Worm (Caenorhabditis elegans) whole organism, young adult: ENCODE measurements around the gene W10D9.1.
"Not testable (repeated sequence)": the region's sequence is repeated elsewhere in the genome, so short reads cannot be mapped to it uniquely, and the experiment has no call there.

Source experiments
- B0261.1 ChIP-seq: sonication (generic microtip); optimal IDR thresholded peaks from 2 replicates; lab custom pipeline; 2016; ENCODE audit warnings: mild to moderate bottlenecking, missing genetic modification characterization, moderate library complexity, missing compliant biosample characterization
- B0336.3 ChIP-seq: fragments of 200-800 bp; sonication (Bioruptor generic); IDR thresholded peaks from 2 replicates; pipeline ENCODE4 v1.3.6; 2022; ENCODE audit warnings: missing genetic modification characterization, missing compliant biosample characterization
- F10E7.11 ChIP-seq: sonication (generic microtip); optimal IDR thresholded peaks from 2 replicates; lab custom pipeline; 2017; ENCODE audit warnings: mild to moderate bottlenecking, missing genetic modification characterization, moderate library complexity, missing compliant biosample characterization
- F33H1.4 ChIP-seq: fragments of 200-800 bp; sonication (Bioruptor generic); IDR thresholded peaks from 2 replicates; pipeline ENCODE4 v1.3.6; 2022; ENCODE audit warnings: missing genetic modification reagents, missing genetic modification characterization, missing compliant biosample characterization
- F37B4.10 ChIP-seq: fragments of 200-800 bp; sonication (Bioruptor generic); IDR thresholded peaks from 2 replicates; pipeline ENCODE4 v1.3.6; 2022; ENCODE audit warnings: missing genetic modification characterization, missing compliant biosample characterization
- T26A5.8 ChIP-seq: sonication (generic microtip); optimal IDR thresholded peaks from 2 replicates; lab custom pipeline; 2016; ENCODE audit warnings: missing genetic modification characterization, missing compliant biosample characterization
- Y56A3A.18 ChIP-seq: fragments of 200-800 bp; sonication (Bioruptor generic); IDR thresholded peaks from 2 replicates; pipeline ENCODE4 v1.3.6; 2022; ENCODE audit warnings: missing genetic modification reagents, missing genetic modification characterization, missing compliant biosample characterization
- ZK185.1 ChIP-seq: sonication (generic microtip); optimal IDR thresholded peaks from 2 replicates; lab custom pipeline; 2016; ENCODE audit warnings: mild to moderate bottlenecking, missing genetic modification characterization, missing compliant biosample characterization; ENCODE audit not compliant: poor library complexity, severe bottlenecking
- ama-1 ChIP-seq, 3 experiments: fragments of 150-350 bp in 1 of 3; sonication (generic microtip) in 2 of 3; optimal IDR thresholded peaks; 2 replicates each; lab custom pipeline; 2014 to 2018; ENCODE audit warnings: missing biosample characterization in 2 of 3, missing genetic modification characterization in 2 of 3, missing genetic modification reagents in 2 of 3
- aptf-3 ChIP-seq: fragments of 200-800 bp; sonication (Bioruptor generic); IDR thresholded peaks from 2 replicates; pipeline ENCODE4 v1.3.6; 2022; ENCODE audit warnings: missing genetic modification characterization, missing compliant biosample characterization
- attf-6 ChIP-seq: fragments of 200-800 bp; sonication (Bioruptor generic); IDR thresholded peaks from 2 replicates; pipeline ENCODE4 v1.3.6; 2022; ENCODE audit warnings: missing genetic modification reagents, missing genetic modification characterization, missing compliant biosample characterization
- cebp-2 ChIP-seq: fragments of 200-800 bp; sonication (Bioruptor generic); IDR thresholded peaks from 2 replicates; pipeline ENCODE4 v1.3.6; 2022; ENCODE audit warnings: missing genetic modification characterization, missing compliant biosample characterization
- ceh-27 ChIP-seq: fragments of 200-800 bp; sonication (Bioruptor generic); optimal IDR thresholded peaks from 2 replicates; lab custom pipeline; 2018; ENCODE audit warnings: mild to moderate bottlenecking, missing genetic modification characterization, moderate library complexity, missing compliant biosample characterization
- ceh-40 ChIP-seq: fragments of 200-800 bp; sonication (Bioruptor generic); IDR thresholded peaks from 2 replicates; pipeline ENCODE4 v1.3.6; 2022; ENCODE audit warnings: missing genetic modification characterization, missing compliant biosample characterization
- chd-7 ChIP-seq: sonication (generic microtip); optimal IDR thresholded peaks from 2 replicates; lab custom pipeline; 2016; ENCODE audit warnings: mild to moderate bottlenecking, missing genetic modification characterization, moderate library complexity, missing compliant biosample characterization
- dpff-1 ChIP-seq: sonication (generic microtip); optimal IDR thresholded peaks from 2 replicates; lab custom pipeline; 2017; ENCODE audit warnings: mild to moderate bottlenecking, missing genetic modification characterization, missing compliant biosample characterization
- dpl-1 ChIP-seq: fragments of 150-350 bp; optimal IDR thresholded peaks from 2 replicates; lab custom pipeline; 2014; ENCODE audit warnings: missing biosample characterization, missing genetic modification reagents, missing genetic modification characterization
- efl-1 ChIP-seq: fragments of 150-350 bp; optimal IDR thresholded peaks from 2 replicates; lab custom pipeline; 2014; ENCODE audit warnings: missing biosample characterization, missing genetic modification reagents, missing genetic modification characterization
- egl-18 ChIP-seq: fragments of 200-800 bp; sonication (Bioruptor generic); IDR thresholded peaks from 2 replicates; pipeline ENCODE4 v1.3.6; 2022; ENCODE audit warnings: missing genetic modification reagents, missing genetic modification characterization, missing compliant biosample characterization
- egl-44 ChIP-seq: fragments of 200-800 bp; sonication (Bioruptor generic); IDR thresholded peaks from 2 replicates; pipeline ENCODE4 v1.3.6; 2022; ENCODE audit warnings: missing genetic modification reagents, missing genetic modification characterization, missing compliant biosample characterization
- egrh-3 ChIP-seq: fragments of 200-800 bp; sonication (Bioruptor generic); IDR thresholded peaks from 2 replicates; pipeline ENCODE4 v1.3.6; 2022; ENCODE audit warnings: missing genetic modification reagents, missing genetic modification characterization, missing compliant biosample characterization
- hlh-12 ChIP-seq: sonication (generic microtip); optimal IDR thresholded peaks from 2 replicates; lab custom pipeline; 2016; ENCODE audit warnings: missing genetic modification characterization, missing compliant biosample characterization
- hsf-1 ChIP-seq: fragments of 200-800 bp; sonication (Bioruptor generic); IDR thresholded peaks from 2 replicates; pipeline ENCODE4 v1.3.6; 2022; ENCODE audit warnings: missing genetic modification reagents, missing genetic modification characterization, missing compliant biosample characterization
- lag-1 ChIP-seq: fragments of 200-800 bp; sonication (Bioruptor generic); IDR thresholded peaks from 2 replicates; pipeline ENCODE4 v1.3.6; 2022; ENCODE audit warnings: missing genetic modification reagents, missing genetic modification characterization, missing compliant biosample characterization
- let-526 ChIP-seq: fragments of 200-800 bp; sonication (Bioruptor generic); IDR thresholded peaks from 2 replicates; pipeline ENCODE4 v1.3.6; 2022; ENCODE audit warnings: missing genetic modification reagents, missing genetic modification characterization, missing compliant biosample characterization
- madf-6 ChIP-seq: fragments of 200-800 bp; sonication (Bioruptor generic); IDR thresholded peaks from 2 replicates; pipeline ENCODE4 v1.3.6; 2022; ENCODE audit warnings: missing genetic modification reagents, missing genetic modification characterization, missing compliant biosample characterization
- madf-8 ChIP-seq: fragments of 200-800 bp; sonication (Bioruptor generic); conservative IDR thresholded peaks from 2 replicates; pipeline ENCODE4 v1.3.6; 2022; ENCODE audit warnings: missing genetic modification reagents, missing genetic modification characterization, missing compliant biosample characterization
- mcd-1 ChIP-seq: fragments of 200-800 bp; sonication (Bioruptor generic); IDR thresholded peaks from 2 replicates; pipeline ENCODE4 v1.3.6; 2022; ENCODE audit warnings: missing genetic modification reagents, missing genetic modification characterization, missing compliant biosample characterization
- mel-28 ChIP-seq: sonication (generic microtip); optimal IDR thresholded peaks from 2 replicates; lab custom pipeline; 2016; ENCODE audit warnings: borderline replicate concordance, mild to moderate bottlenecking, missing genetic modification characterization, missing compliant biosample characterization
- nfya-1 ChIP-seq: sonication (generic microtip); optimal IDR thresholded peaks from 2 replicates; lab custom pipeline; 2017; ENCODE audit warnings: antibody characterized with exemption, missing compliant biosample characterization, missing genetic modification characterization, borderline replicate concordance; ENCODE audit not compliant: insufficient read depth
- nhr-80 ChIP-seq: sonication (generic microtip); optimal IDR thresholded peaks from 2 replicates; lab custom pipeline; 2016; ENCODE audit warnings: missing genetic modification characterization, missing compliant biosample characterization
- pbrm-1 ChIP-seq: fragments of 200-800 bp; sonication (Bioruptor generic); IDR thresholded peaks from 2 replicates; pipeline ENCODE4 v1.3.6; 2022; ENCODE audit warnings: missing genetic modification reagents, missing genetic modification characterization, missing compliant biosample characterization
- rpc-1 ChIP-seq, 2 experiments: fragments of 150-350 bp in 1 of 2; sonication (generic microtip) in 1 of 2; optimal IDR thresholded peaks; 2 replicates each; lab custom pipeline; 2014 to 2018; ENCODE audit warnings: missing biosample characterization in 1 of 2, missing genetic modification characterization in 1 of 2, missing genetic modification reagents in 1 of 2, missing genotype in 1 of 2
- tlf-1 ChIP-seq: fragments of 200-800 bp; sonication (Bioruptor generic); optimal IDR thresholded peaks from 2 replicates; lab custom pipeline; 2018; ENCODE audit warnings: mild to moderate bottlenecking, missing genetic modification characterization, missing compliant biosample characterization
- xnd-1 ChIP-seq: sonication (generic microtip); optimal IDR thresholded peaks from 2 replicates; lab custom pipeline; 2016; ENCODE audit warnings: missing genotype, missing genetic modification reagents, missing genetic modification characterization, missing compliant biosample characterization

Gene W10D9.1

DNA sequence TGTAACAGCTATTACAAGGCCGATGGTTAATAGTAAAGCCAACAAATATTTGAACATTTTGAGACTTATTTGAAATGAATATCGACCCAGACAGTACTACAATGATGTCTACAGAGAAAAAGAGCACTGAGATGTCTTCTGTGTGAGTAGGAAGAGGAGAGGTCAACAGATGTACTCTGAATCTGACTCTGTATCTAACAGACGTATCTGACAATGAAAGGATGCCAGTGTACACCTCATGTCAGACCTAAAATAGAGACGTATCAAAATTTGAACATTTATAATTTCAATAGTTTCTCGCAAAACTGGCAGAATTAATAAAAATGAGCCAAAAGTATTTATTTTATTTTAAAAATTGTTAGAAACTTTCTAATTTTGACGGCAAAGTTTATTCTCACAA lies 31.7 kb upstream of the W10D9.1 start, which contains the start of gene C24H12.8:
Gene C24H12.8, minus strand, starts transcription at position 101 of the 400 bp plus-strand sequence.
- TF ChIP-seq ceh-27 (GFP tag; lab: Kevin White, UChicago) (no peak), egl-44 (GFP tag; lab: Robert Waterston, UW) (no peak), madf-6 (GFP tag; lab: Robert Waterston, UW) (no peak), T26A5.8 (tag; lab: Kevin White, UChicago) (no peak), F37B4.10 (GFP tag; lab: Robert Waterston, UW) (no peak), ZK185.1 (tag; lab: Kevin White, UChicago) (no peak), rpc-1 (optimal IDR thresholded peaks at IDR 0.05; lab: Kevin White, UChicago) (no peak), rpc-1 (tag; optimal IDR thresholded peaks at IDR 0.05; lab: Kevin White, UChicago) (no peak), egl-18 (GFP tag; lab: Robert Waterston, UW) (no peak), lag-1 (no peak), dpl-1 (no peak), ceh-40 (GFP tag; lab: Robert Waterston, UW) (no peak), let-526 (GFP tag; lab: Robert Waterston, UW) (no peak), mel-28 (tag; lab: Kevin White, UChicago) (no peak), hlh-12 (no peak), Y56A3A.18 (no peak), aptf-3 (GFP tag; lab: Robert Waterston, UW) (no peak), nfya-1 (tag; lab: Kevin White, UChicago) (no peak)

DNA sequence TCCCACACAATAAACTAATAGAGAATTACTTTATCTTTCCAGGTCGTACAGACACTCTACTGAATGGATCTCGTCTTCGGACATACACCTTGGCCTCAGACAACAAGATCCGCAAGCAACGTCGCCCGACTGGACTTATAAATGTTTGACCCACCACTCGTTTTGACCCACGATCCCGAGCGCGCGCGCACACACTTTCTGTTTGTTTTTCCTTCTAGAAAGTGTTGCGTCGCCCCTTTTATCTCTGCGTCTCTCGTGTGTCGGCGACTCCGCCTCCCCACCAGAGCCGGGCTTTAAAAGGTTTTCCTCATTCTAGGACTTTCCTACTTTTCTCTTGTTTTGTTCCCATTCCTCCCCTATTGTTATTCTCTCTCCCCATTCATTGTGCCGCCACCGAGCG lies 17.5 kb upstream of the W10D9.1 start:
- peak; percentile 8 for TF ChIP-seq efl-1 (GFP tag; lab: Kevin White, UChicago)
- TF ChIP-seq nhr-80 (tag; lab: Kevin White, UChicago), result no peak
- TF ChIP-seq mcd-1 (GFP tag; lab: Robert Waterston, UW), result no peak
- TF ChIP-seq hsf-1 (GFP tag; lab: Robert Waterston, UW), result peak; percentile 87
- TF ChIP-seq xnd-1, result peak; percentile 58
- TF ChIP-seq madf-8, result peak; percentile 57; the same call in 1 of the 2 replicates
- TF ChIP-seq F10E7.11 (tag; lab: Kevin White, UChicago), result no peak
- no peak for TF ChIP-seq cebp-2 (GFP tag; lab: Robert Waterston, UW)
- TF ChIP-seq dpff-1 (tag; lab: Kevin White, UChicago), result no peak
- TF ChIP-seq B0261.1 (tag; lab: Kevin White, UChicago), result no peak
- TF ChIP-seq ama-1 (optimal IDR thresholded peaks at IDR 0.05; lab: Kevin White, UChicago), result no peak
- no peak for TF ChIP-seq ama-1 (GFP tag; optimal IDR thresholded peaks at IDR 0.05; lab: Kevin White, UChicago)
- TF ChIP-seq F37B4.10 (GFP tag; lab: Robert Waterston, UW), result no peak
- no peak for TF ChIP-seq tlf-1 (GFP tag; lab: Kevin White, UChicago)
- no peak for TF ChIP-seq attf-6 (GFP tag; lab: Robert Waterston, UW)

- not testable (repeated sequence) for TF ChIP-seq B0336.3 (GFP tag; lab: Robert Waterston, UW); pbrm-1; chd-7 (tag; lab: Kevin White, UChicago)
These were observed 13.6 kb upstream of the W10D9.1 start, which contains the start of gene C24H12.1 for ce11 chrII:441102-441501. Gene C24H12.1, plus strand, starts transcription at chrII:441402.

DNA sequence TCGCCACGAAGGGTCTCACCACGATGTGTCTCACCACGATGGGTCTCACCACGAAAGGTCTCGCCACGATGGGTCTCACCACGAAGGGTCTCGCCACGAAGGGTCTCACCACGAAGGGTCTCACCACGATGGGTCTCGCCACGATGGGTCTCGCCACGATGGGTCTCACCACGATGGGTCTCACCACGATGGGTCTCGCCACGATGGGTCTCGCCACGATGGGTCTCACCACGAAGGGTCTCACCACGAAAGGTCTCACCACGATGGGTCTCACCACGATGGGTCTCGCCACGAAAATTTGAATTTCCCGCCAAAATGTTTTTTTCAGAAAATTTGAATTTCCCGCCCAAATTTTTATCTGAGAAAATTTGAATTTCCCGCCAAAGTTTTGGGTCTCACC lies 2.6 kb upstream of the W10D9.1 start:
- TF ChIP-seq egrh-3 (GFP tag; lab: Robert Waterston, UW) (peak; percentile 54; the same call in 1 of the 2 replicates), F33H1.4 (peak; percentile 64)
